Worm (Caenorhabditis elegans): ENCODE results near the gene sri-38.

sri-38 gene

ce11 chrII:2659364-2659763, 48.7 kb downstream of the sri-38 start, which contains the start of gene gcy-21:
Gene gcy-21 (plus strand): TSS chrII:2659664.
- TF ChIP-seq tab-1 (GFP tag; IDR thresholded peaks at IDR 0.05) (no peak), klf-2 (GFP tag; conservative IDR thresholded peaks at IDR 0.05) (no peak), ztf-23 (GFP tag; IDR thresholded peaks at IDR 0.05) (no peak), ztf-29 (GFP tag; IDR thresholded peaks at IDR 0.05) (no peak), flt-1 (GFP tag; IDR thresholded peaks at IDR 0.05) (no peak), cog-1 (tag; optimal IDR thresholded peaks at IDR 0.05) (no peak), ref-1 (GFP tag; conservative IDR thresholded peaks at IDR 0.05) (no peak), med-1 (GFP tag; optimal IDR thresholded peaks at IDR 0.05; ENCODE audit: insufficient read depth) (no peak), T22C8.4 (GFP tag; IDR thresholded peaks at IDR 0.05) (no peak)
